Worm (Caenorhabditis elegans): Measurements from ENCODE around the gene C07A9.12.

The C07A9.12 gene

DNA sequence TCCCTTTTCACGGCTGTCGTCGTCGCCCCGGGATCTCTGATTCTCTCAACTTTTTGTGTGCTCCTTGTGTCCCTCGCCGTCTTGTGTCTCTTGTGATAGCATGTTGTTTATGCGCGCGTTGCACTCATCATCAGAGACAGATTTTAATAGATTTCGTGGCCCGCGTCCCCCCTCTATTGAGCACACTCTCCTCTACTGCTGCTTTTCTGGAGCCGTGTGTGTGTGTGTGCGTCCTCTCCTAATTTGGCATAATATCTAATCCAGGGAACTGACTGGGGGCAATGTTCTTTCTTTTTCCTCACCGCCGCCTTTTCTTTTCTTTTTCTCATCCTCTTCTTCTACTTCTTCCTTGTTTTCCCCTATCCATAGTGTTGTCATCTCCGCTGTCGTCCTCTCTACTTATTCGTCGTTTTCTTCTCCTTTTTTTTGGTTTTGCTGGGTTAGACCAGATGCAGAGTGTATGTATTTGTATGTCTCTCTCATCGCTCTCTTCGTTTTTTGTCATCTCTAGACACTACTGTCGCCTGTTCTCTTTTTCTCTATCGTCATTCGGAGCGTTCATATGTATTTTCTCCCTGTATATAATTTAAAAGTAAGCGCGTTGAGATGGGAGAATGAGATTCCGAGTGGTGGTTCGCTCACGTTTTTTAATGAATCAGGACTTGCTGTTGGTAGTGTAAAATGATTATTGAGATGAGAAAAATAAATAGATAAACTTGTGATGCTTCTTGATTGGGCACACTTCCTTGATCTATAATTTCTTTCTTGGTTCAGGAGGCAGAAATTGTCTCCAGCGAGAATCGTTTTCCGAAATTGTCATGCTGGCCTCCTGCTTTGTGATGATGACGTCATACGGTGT lies 23.4 kb downstream of the C07A9.12 start (continued):
- no peak for TF ChIP-seq unc-39 (tag; optimal IDR thresholded peaks at IDR 0.05)
- no peak for TF ChIP-seq egl-27 (tag; optimal IDR thresholded peaks at IDR 0.05)
- TF ChIP-seq nhr-11 (tag; optimal IDR thresholded peaks at IDR 0.05): no peak
- no peak for TF ChIP-seq ceh-16 (tag; optimal IDR thresholded peaks at IDR 0.05)
- TF ChIP-seq ceh-9 (tag; optimal IDR thresholded peaks at IDR 0.05): no peak
- no peak for TF ChIP-seq unc-62 (GFP tag; optimal IDR thresholded peaks at IDR 0.05)
- TF ChIP-seq nhr-237 (tag; optimal IDR thresholded peaks at IDR 0.05): no peak
- TF ChIP-seq jun-1 (tag; optimal IDR thresholded peaks at IDR 0.05): peak; percentile 2

DNA sequence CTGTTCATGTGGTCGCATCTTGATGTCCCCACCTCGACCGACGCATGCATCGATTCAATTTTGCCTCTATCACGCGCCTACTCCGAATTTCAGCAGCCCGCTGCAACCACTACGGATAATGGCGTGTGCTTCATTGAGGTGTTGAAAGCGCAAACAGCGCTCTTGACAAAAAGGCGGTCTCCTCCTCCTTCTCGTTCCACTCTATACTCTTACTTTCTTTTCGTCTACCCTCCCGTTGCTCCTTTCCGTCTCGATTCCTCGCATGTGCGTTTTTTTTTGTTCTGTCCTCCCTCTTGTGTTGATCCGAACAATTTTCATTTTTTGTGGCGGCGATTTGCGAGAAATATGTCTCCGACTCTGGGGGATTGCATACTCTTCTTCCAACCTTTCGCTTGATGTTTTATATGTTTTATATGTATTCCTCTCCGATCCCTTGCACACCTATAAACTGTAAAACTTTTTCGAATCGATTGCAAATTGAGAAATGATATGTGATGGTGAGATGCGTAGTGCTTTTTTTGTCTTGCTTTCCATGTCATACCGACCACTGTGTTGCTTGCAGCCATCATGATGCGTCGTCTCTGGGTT lies 24.6 kb downstream of the C07A9.12 start:
- TF ChIP-seq R02D3.7 (tag; optimal IDR thresholded peaks at IDR 0.05) (no peak), lsy-12 (tag; optimal IDR thresholded peaks at IDR 0.05) (no peak), fkh-10 (GFP tag; optimal IDR thresholded peaks at IDR 0.05) (no peak), ceh-16 (tag; optimal IDR thresholded peaks at IDR 0.05) (no peak), jun-1 (tag; optimal IDR thresholded peaks at IDR 0.05) (no peak), pqm-1 (tag; optimal IDR thresholded peaks at IDR 0.05) (no peak), elt-2 (tag; optimal IDR thresholded peaks at IDR 0.05) (peak; percentile 6), snpc-4 (tag; optimal IDR thresholded peaks at IDR 0.05) (no peak), ama-1 (optimal IDR thresholded peaks at IDR 0.05) (no peak), hmg-11 (tag; optimal IDR thresholded peaks at IDR 0.05) (peak; percentile 28), nhr-77 (tag; optimal IDR thresholded peaks at IDR 0.05) (no peak), nhr-11 (tag; optimal IDR thresholded peaks at IDR 0.05) (no peak), nfya-1 (tag; optimal IDR thresholded peaks at IDR 0.05; ENCODE audit: insufficient read depth) (peak; percentile 3), elt-1 (tag; optimal IDR thresholded peaks at IDR 0.05) (no peak), pha-4 (tag; optimal IDR thresholded peaks at IDR 0.05) (peak; percentile 68), nhr-23 (tag; optimal IDR thresholded peaks at IDR 0.05) (no peak), zag-1 (tag; optimal IDR thresholded peaks at IDR 0.05) (no peak), nhr-237 (tag; optimal IDR thresholded peaks at IDR 0.05) (no peak), unc-62 (GFP tag; optimal IDR thresholded peaks at IDR 0.05) (peak; percentile 6)

DNA sequence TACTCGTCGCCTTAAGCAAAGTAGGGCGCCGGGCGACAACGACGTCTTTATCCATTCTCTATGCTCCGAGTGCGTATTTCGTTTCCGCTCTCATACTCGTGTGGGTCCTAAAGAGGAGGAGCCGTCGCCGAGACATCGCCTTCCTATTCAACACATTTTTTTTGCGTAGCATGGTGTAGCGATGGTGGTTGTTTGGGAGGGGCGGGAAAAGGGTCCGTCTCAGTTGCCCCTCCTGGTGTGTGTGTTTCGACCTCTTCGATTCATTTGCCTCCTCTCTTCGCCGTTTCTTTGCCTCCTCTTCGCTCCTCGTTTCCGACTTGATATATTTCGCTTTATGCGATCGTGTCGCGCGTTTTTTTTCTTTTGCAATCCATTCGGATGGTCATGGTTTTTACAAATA lies 25.5 kb downstream of the C07A9.12 start:
- TF ChIP-seq lin-15B (tag; optimal IDR thresholded peaks at IDR 0.05): no peak
- peak; percentile 22 for TF ChIP-seq fkh-10 (GFP tag; optimal IDR thresholded peaks at IDR 0.05)
- TF ChIP-seq egl-27 (tag; optimal IDR thresholded peaks at IDR 0.05): no peak

- TF ChIP-seq ztf-11 (tag; optimal IDR thresholded peaks at IDR 0.05) (no peak), lin-39 (tag; optimal IDR thresholded peaks at IDR 0.05) (peak; percentile 60), nfya-1 (tag; optimal IDR thresholded peaks at IDR 0.05; ENCODE audit: insufficient read depth) (peak; percentile 15), nhr-12 (tag; optimal IDR thresholded peaks at IDR 0.05) (no peak), nhr-23 (tag; optimal IDR thresholded peaks at IDR 0.05) (peak; percentile 15)
These were observed 27.1 kb downstream of the C07A9.12 start for ce11 chrIII:9700114-9700690.

DNA sequence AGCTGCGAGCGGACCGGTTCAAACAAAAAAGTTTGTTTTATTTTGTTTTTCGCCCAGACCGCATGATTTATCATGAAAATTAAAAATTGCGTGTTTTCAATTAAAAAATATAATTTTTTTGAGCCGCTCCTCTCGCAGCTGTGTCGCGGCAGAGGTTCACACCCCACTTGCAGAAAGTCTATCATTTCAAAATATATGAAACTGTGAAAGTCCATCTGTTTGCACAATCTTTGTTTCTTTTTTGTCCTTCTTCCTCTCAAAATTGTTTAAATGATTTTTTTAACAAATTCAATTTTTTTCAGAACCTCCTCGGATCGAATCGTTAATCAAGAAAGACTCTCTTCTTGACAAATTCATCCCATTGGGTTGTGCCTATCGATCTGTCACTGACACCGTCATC lies 27.8 kb downstream of the C07A9.12 start, which contains the start of gene tlk-1:
Gene tlk-1, plus strand, starts transcription at position 301 of the 400 bp plus-strand sequence.
- TF ChIP-seq ceh-28 (tag; optimal IDR thresholded peaks at IDR 0.05) (no peak), nhr-76 (tag; optimal IDR thresholded peaks at IDR 0.05) (no peak), R02D3.7 (tag; optimal IDR thresholded peaks at IDR 0.05) (no peak), ceh-16 (tag; optimal IDR thresholded peaks at IDR 0.05) (no peak), ztf-4 (tag; optimal IDR thresholded peaks at IDR 0.05) (no peak), hmg-11 (tag; optimal IDR thresholded peaks at IDR 0.05) (no peak), ceh-82 (tag; optimal IDR thresholded peaks at IDR 0.05) (no peak), lsy-12 (tag; optimal IDR thresholded peaks at IDR 0.05) (no peak), fkh-10 (GFP tag; optimal IDR thresholded peaks at IDR 0.05) (no peak), nhr-25 (tag; optimal IDR thresholded peaks at IDR 0.05) (no peak), ama-1 (optimal IDR thresholded peaks at IDR 0.05) (no peak), lin-15B (tag; optimal IDR thresholded peaks at IDR 0.05) (no peak), elt-2 (tag; optimal IDR thresholded peaks at IDR 0.05) (no peak), unc-39 (tag; optimal IDR thresholded peaks at IDR 0.05) (no peak), aly-2 (tag; optimal IDR thresholded peaks at IDR 0.05) (no peak), snpc-4 (tag; optimal IDR thresholded peaks at IDR 0.05) (no peak), mml-1 (tag; optimal IDR thresholded peaks at IDR 0.05) (no peak), egl-27 (tag; optimal IDR thresholded peaks at IDR 0.05) (no peak), ztf-11 (tag; optimal IDR thresholded peaks at IDR 0.05) (no peak), nhr-77 (tag; optimal IDR thresholded peaks at IDR 0.05) (no peak)

All from whole organism, L3 larva.